Worm (Caenorhabditis elegans) whole organism, mixed stage, embryonic: ENCODE results near the gene Y38H6C.15.

Experiments used
- blmp-1 ChIP-seq: fragments of 150-350 bp; optimal IDR thresholded peaks from 2 replicates; lab custom pipeline; 2014; ENCODE audit warnings: missing biosample characterization, missing genetic modification characterization
- lsy-2 ChIP-seq: fragments of 150-350 bp; optimal IDR thresholded peaks from 2 replicates; lab custom pipeline; 2014; ENCODE audit warnings: missing biosample characterization, missing genetic modification characterization
- nhr-28 ChIP-seq: fragments of 150-350 bp; optimal IDR thresholded peaks from 2 replicates; lab custom pipeline; 2014; ENCODE audit warnings: missing biosample characterization, missing genetic modification characterization
- unc-39 ChIP-seq: fragments of 150-350 bp; optimal IDR thresholded peaks from 2 replicates; lab custom pipeline; 2014; ENCODE audit warnings: missing biosample characterization, missing genetic modification characterization

- no peak for TF ChIP-seq nhr-28 (tag; lab: Kevin White, UChicago)
- TF ChIP-seq lsy-2, result no peak
- TF ChIP-seq blmp-1, result no peak
- TF ChIP-seq unc-39 (tag; lab: Kevin White, UChicago), result no peak
Observed at ce11 chrV:20527493-20527892, 8.6 kb downstream of the Y38H6C.15 start, which contains the start of gene Y38H6C.13.
